Fruit fly (Drosophila melanogaster): ENCODE data around the gene vn.
A peak's percentile ranks its signal among the peaks of the same experiment; 100 is the strongest.

The vn gene

DNA sequence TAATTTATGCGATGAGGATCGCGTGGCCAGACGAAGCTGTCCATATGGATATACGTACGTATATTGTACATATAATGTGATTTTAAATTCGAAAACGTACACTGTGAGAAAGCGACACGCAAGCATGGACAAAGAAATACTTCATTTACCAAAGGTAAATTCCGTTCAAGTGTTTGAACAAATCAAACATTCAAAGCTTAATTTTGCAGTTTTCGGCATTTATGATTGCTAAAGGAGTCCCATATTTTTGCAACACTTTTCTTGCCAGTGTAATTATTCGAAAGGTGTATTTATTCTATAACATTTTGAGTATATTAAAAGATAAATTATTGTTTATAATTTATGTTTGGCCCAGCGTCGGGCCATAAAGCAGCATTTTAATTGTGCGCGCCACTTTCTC lies 26.2 kb downstream of the vn start:
- TF ChIP-seq N (GFP tag; optimal IDR thresholded peaks at IDR 0.05) (no peak), rgr (GFP tag; optimal IDR thresholded peaks at IDR 0.05) (peak; percentile 61), h (GFP tag; optimal IDR thresholded peaks at IDR 0.05) (peak; percentile 62), jim (GFP tag; optimal IDR thresholded peaks at IDR 0.05) (no peak), Rel (GFP tag; optimal IDR thresholded peaks at IDR 0.05) (no peak), Rel (tag; optimal IDR thresholded peaks at IDR 0.05) (no peak), Dfd (GFP tag; optimal IDR thresholded peaks at IDR 0.05) (no peak), Vsx2 (GFP tag; optimal IDR thresholded peaks at IDR 0.05; ENCODE audit: partially characterized antibody) (no peak), CG32264 (GFP tag; optimal IDR thresholded peaks at IDR 0.05) (peak; percentile 24), Abd-B (GFP tag; optimal IDR thresholded peaks at IDR 0.05) (no peak), ey (GFP tag; optimal IDR thresholded peaks at IDR 0.05) (peak; percentile 51), Hr78 (GFP tag; optimal IDR thresholded peaks at IDR 0.05) (no peak), Sp1 (GFP tag; optimal IDR thresholded peaks at IDR 0.05) (peak; percentile 29), Dif (GFP tag; optimal IDR thresholded peaks at IDR 0.05; ENCODE audit: partially characterized antibody) (no peak), OdsH (GFP tag; optimal IDR thresholded peaks at IDR 0.05) (peak; percentile 59), Hnf4 (GFP tag; optimal IDR thresholded peaks at IDR 0.05) (peak; percentile 16), Jra (GFP tag; optimal IDR thresholded peaks at IDR 0.05) (no peak), fru (GFP tag; optimal IDR thresholded peaks at IDR 0.05) (peak; percentile 28), foxo (GFP tag; optimal IDR thresholded peaks at IDR 0.05) (peak in 1 of 2 experiments; percentile 63), dmrt93B (GFP tag; optimal IDR thresholded peaks at IDR 0.05) (peak; percentile 38), psq (GFP tag; optimal IDR thresholded peaks at IDR 0.05) (no peak), brk (GFP tag; optimal IDR thresholded peaks at IDR 0.05) (no peak), tai (GFP tag; optimal IDR thresholded peaks at IDR 0.05) (no peak), Myc (optimal IDR thresholded peaks at IDR 0.05) (no peak), sage (GFP tag; optimal IDR thresholded peaks at IDR 0.05) (no peak), HLH106 (tag; optimal IDR thresholded peaks at IDR 0.05) (peak; percentile 72), pan (optimal IDR thresholded peaks at IDR 0.05) (no peak), CrebA (GFP tag; optimal IDR thresholded peaks at IDR 0.05; ENCODE audit: borderline replicate concordance) (no peak), woc (GFP tag; optimal IDR thresholded peaks at IDR 0.05) (no peak), sv (GFP tag; optimal IDR thresholded peaks at IDR 0.05) (peak; percentile 18), usp (GFP tag; optimal IDR thresholded peaks at IDR 0.05) (no peak), dl (GFP tag; optimal IDR thresholded peaks at IDR 0.05; ENCODE audit: insufficient read depth in 1 of 2, partially characterized antibody in 2 of 2) (no peak), dsf (GFP tag; optimal IDR thresholded peaks at IDR 0.05; ENCODE audit: borderline replicate concordance) (no peak), CG9705 (GFP tag; optimal IDR thresholded peaks at IDR 0.05) (no peak)

dm6 chr3L:5817177-5817576 lies 28.3 kb downstream of the vn start:
- TF ChIP-seq Dfd (GFP tag; optimal IDR thresholded peaks at IDR 0.05) (no peak), CrebA (GFP tag; optimal IDR thresholded peaks at IDR 0.05; ENCODE audit: borderline replicate concordance) (no peak), Jra (GFP tag; optimal IDR thresholded peaks at IDR 0.05) (no peak), sv (GFP tag; optimal IDR thresholded peaks at IDR 0.05) (no peak), HLH106 (tag; optimal IDR thresholded peaks at IDR 0.05) (no peak), lola (GFP tag; optimal IDR thresholded peaks at IDR 0.05) (no peak), pan (optimal IDR thresholded peaks at IDR 0.05) (no peak), GATAd (GFP tag; optimal IDR thresholded peaks at IDR 0.05) (no peak), br (GFP tag; optimal IDR thresholded peaks at IDR 0.05) (no peak), jim (GFP tag; optimal IDR thresholded peaks at IDR 0.05) (no peak), sage (GFP tag; optimal IDR thresholded peaks at IDR 0.05) (no peak), Abd-B (GFP tag; optimal IDR thresholded peaks at IDR 0.05) (no peak), usp (GFP tag; optimal IDR thresholded peaks at IDR 0.05) (no peak)

- TF ChIP-seq OdsH (GFP tag; optimal IDR thresholded peaks at IDR 0.05) (no peak), psq (GFP tag; optimal IDR thresholded peaks at IDR 0.05) (no peak), lola (GFP tag; optimal IDR thresholded peaks at IDR 0.05) (no peak), usp (GFP tag; optimal IDR thresholded peaks at IDR 0.05) (no peak), CG32264 (GFP tag; optimal IDR thresholded peaks at IDR 0.05) (no peak), CG9705 (GFP tag; optimal IDR thresholded peaks at IDR 0.05) (no peak), fru (GFP tag; optimal IDR thresholded peaks at IDR 0.05) (no peak)
Observed at dm6 chr3L:5813016-5813415, 32.4 kb downstream of the vn start, which contains the start of gene mad2. mad2 (minus strand) TSS chr3L:5813093.

All from whole organism, wandering third instar larva.